Worm (Caenorhabditis elegans) whole organism, late embryonic: ENCODE results near the gene par-3.

Experiments
- ama-1 ChIP-seq: fragments of 150-350 bp; optimal IDR thresholded peaks from 2 replicates; lab custom pipeline; 2014
- ceh-24 ChIP-seq: sonication (generic microtip); optimal IDR thresholded peaks from 2 replicates; lab custom pipeline; 2016; ENCODE audit warnings: mild to moderate bottlenecking, missing genetic modification characterization, missing compliant biosample characterization
- hlh-30 ChIP-seq: sonication (generic microtip); optimal IDR thresholded peaks from 2 replicates; lab custom pipeline; 2017; ENCODE audit warnings: antibody characterized with exemption, missing genetic modification characterization, missing compliant biosample characterization; ENCODE audit not compliant: insufficient read depth
- nhr-11 ChIP-seq: fragments of 150-350 bp; optimal IDR thresholded peaks from 2 replicates; lab custom pipeline; 2014; ENCODE audit warnings: missing biosample characterization, missing genetic modification characterization
- pax-1 ChIP-seq: fragments of 150-350 bp; optimal IDR thresholded peaks from 2 replicates; lab custom pipeline; 2014; ENCODE audit warnings: missing biosample characterization, missing genetic modification characterization
- pha-4 ChIP-seq: fragments of 150-350 bp; optimal IDR thresholded peaks from 2 replicates; lab custom pipeline; 2018; ENCODE audit warnings: missing biosample characterization, missing genetic modification reagents, missing genetic modification characterization
- rnt-1 ChIP-seq: sonication (generic microtip); optimal IDR thresholded peaks from 2 replicates; lab custom pipeline; 2016; ENCODE audit warnings: missing genetic modification characterization, missing compliant biosample characterization
- sdc-2 ChIP-seq: sonication (generic microtip); optimal IDR thresholded peaks from 2 replicates; lab custom pipeline; 2016; ENCODE audit warnings: missing genotype, missing genetic modification characterization, missing compliant biosample characterization
- sox-2 ChIP-seq: fragments of 200-800 bp; sonication (Bioruptor generic); IDR thresholded peaks from 2 replicates; pipeline ENCODE4 v1.3.6; 2022; ENCODE audit warnings: missing genetic modification reagents, missing genetic modification characterization, missing compliant biosample characterization
- tbx-7 ChIP-seq: sonication (generic microtip); optimal IDR thresholded peaks from 2 replicates; lab custom pipeline; 2016; ENCODE audit warnings: missing genotype, missing genetic modification characterization, missing compliant biosample characterization
- unc-86 ChIP-seq: sonication (generic microtip); optimal IDR thresholded peaks from 2 replicates; lab custom pipeline; 2016; ENCODE audit warnings: missing genetic modification characterization, missing compliant biosample characterization

ce11 chrIII:5692690-5693089, 28.7 kb downstream of the par-3 start, which contains the start of the genes abi-1 and arle-14:
- TF ChIP-seq hlh-30 (tag; lab: Kevin White, UChicago) (no peak), sdc-2 (no peak), nhr-11 (no peak), ceh-24 (tag; lab: Kevin White, UChicago) (no peak), pax-1 (tag; lab: Kevin White, UChicago) (no peak), unc-86 (tag; lab: Kevin White, UChicago) (no peak), rnt-1 (no peak), pha-4 (tag; lab: Kevin White, UChicago) (no peak), ama-1 (lab: Kevin White, UChicago) (no peak), tbx-7 (no peak), sox-2 (GFP tag; lab: Robert Waterston, UW) (no peak)
